Fruit fly (Drosophila melanogaster) whole organism, pupa: ENCODE data around the gene CG46310.

ENCODE experiments used
- CG10348 ChIP-seq: fragments of 200-800 bp; sonication (Bioruptor generic); IDR thresholded peaks from 2 replicates; pipeline ENCODE4 v1.3.6; 2022; ENCODE audit warnings: missing biosample characterization, missing genetic modification characterization
- CG15710 ChIP-seq: fragments of 200-800 bp; sonication (Bioruptor generic); optimal IDR thresholded peaks from 2 replicates; lab custom pipeline; 2018; ENCODE audit warnings: missing biosample characterization, mild to moderate bottlenecking, missing genetic modification characterization, moderate library complexity
- CG17806 ChIP-seq: fragments of 200-800 bp; sonication (Bioruptor generic); optimal IDR thresholded peaks from 2 replicates; lab custom pipeline; 2018; ENCODE audit warnings: missing biosample characterization, mild to moderate bottlenecking, missing genetic modification characterization, moderate library complexity
- CG8159 ChIP-seq: fragments of 200-800 bp; sonication (Bioruptor generic); optimal IDR thresholded peaks from 3 replicates; lab custom pipeline; 2018; ENCODE audit warnings: missing biosample characterization, mild to moderate bottlenecking, missing genetic modification characterization, moderate library complexity
- CG9948 ChIP-seq: fragments of 200-800 bp; sonication (Bioruptor generic); optimal IDR thresholded peaks from 2 replicates; lab custom pipeline; 2018; ENCODE audit warnings: missing biosample characterization, mild to moderate bottlenecking, missing genetic modification characterization, moderate library complexity
- D1 ChIP-seq: fragments of 200-800 bp; sonication (Bioruptor generic); optimal IDR thresholded peaks from 2 replicates; lab custom pipeline; 2018; ENCODE audit warnings: missing biosample characterization, mild to moderate bottlenecking, missing genetic modification characterization, moderate library complexity
- EcR ChIP-seq: fragments of 200-800 bp; sonication (Bioruptor generic); optimal IDR thresholded peaks from 3 replicates; lab custom pipeline; 2019; ENCODE audit warnings: missing biosample characterization, missing genetic modification characterization, mild to moderate bottlenecking, moderate library complexity, missing genetic modification reagents
- Pif1A ChIP-seq: fragments of 200-800 bp; sonication (Bioruptor generic); optimal IDR thresholded peaks from 3 replicates; lab custom pipeline; 2016; ENCODE audit warnings: missing biosample characterization, missing genetic modification characterization
- fd96Ca ChIP-seq: fragments of 200-800 bp; sonication (Bioruptor generic); IDR thresholded peaks from 3 replicates; pipeline ENCODE4 v1.3.6; 2022; ENCODE audit warnings: missing biosample characterization, missing genetic modification characterization
- gl ChIP-seq: fragments of 200-800 bp; sonication (Bioruptor generic); optimal IDR thresholded peaks from 2 replicates; lab custom pipeline; 2018; ENCODE audit warnings: missing biosample characterization, mild to moderate bottlenecking, missing genetic modification characterization

DNA sequence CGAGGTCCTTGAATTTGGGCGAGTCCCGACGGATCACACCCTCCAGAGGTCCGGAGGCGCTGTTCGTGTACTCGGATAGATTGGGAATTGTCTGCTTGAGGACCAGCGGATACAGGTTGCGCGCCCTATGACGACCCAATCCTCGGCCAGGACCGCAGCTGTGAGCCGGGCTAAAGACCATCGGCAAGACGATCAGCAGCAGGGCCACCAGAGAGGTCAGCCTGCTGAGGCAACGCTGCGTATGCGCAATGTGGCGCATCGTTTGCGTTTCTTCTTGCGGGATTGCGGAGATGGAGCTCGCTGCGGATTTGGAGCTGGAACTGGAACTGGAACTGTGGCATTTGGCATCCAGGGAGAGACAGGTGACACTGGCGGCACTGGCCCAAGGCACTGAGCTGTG is 32.6 kb upstream of the CG46310 start:
- TF ChIP-seq gl (tag; lab: Kevin White, UChicago) (no peak), CG9948 (tag; lab: Kevin White, UChicago) (no peak), fd96Ca (GFP tag; lab: Robert Waterston, UW) (no peak), CG10348 (no peak), D1 (tag; lab: Kevin White, UChicago) (no peak), CG8159 (tag; lab: Kevin White, UChicago) (no peak), EcR (GFP tag; lab: Kevin White, UChicago) (no peak), Pif1A (no peak), CG17806 (no peak), CG15710 (tag; lab: Kevin White, UChicago) (no peak)
